Fruit fly (Drosophila melanogaster): ENCODE results near the gene CG12229.

The CG12229 gene

dm6 chr3L:17485280-17485792 is 49.1 kb upstream of the CG12229 start (continued):
- TF ChIP-seq wek (GFP tag; optimal IDR thresholded peaks at IDR 0.05) (peak; percentile 96), dmrt99B (tag; optimal IDR thresholded peaks at IDR 0.05) (peak; percentile 72), CG17568 (GFP tag; optimal IDR thresholded peaks at IDR 0.05) (peak; percentile 89), CG3838 (GFP tag; optimal IDR thresholded peaks at IDR 0.05) (peak; percentile 67), CG33213 (GFP tag; optimal IDR thresholded peaks at IDR 0.05) (peak; percentile 68), ase (GFP tag; IDR thresholded peaks at IDR 0.05) (no peak), mld (GFP tag; IDR thresholded peaks at IDR 0.05; ENCODE audit: partially characterized antibody) (no peak), CG31441 (GFP tag; IDR thresholded peaks at IDR 0.05) (peak; percentile 85), CG32767 (GFP tag; IDR thresholded peaks at IDR 0.05) (0 out of 2 replicates have a peak, but pooled peaks have one; percentile 32), ftz-f1 (GFP tag; optimal IDR thresholded peaks at IDR 0.05) (no peak), sens-2 (GFP tag; IDR thresholded peaks at IDR 0.05) (peak; percentile 68; the same call in 1 of the 2 replicates), BtbVII (GFP tag; optimal IDR thresholded peaks at IDR 0.05) (peak; percentile 81), eyg (GFP tag; optimal IDR thresholded peaks at IDR 0.05) (peak; percentile 16), CG11247 (GFP tag; IDR thresholded peaks at IDR 0.05) (no peak), schlank (tag; optimal IDR thresholded peaks at IDR 0.05) (no peak), Ravus (GFP tag; IDR thresholded peaks at IDR 0.05) (no peak), kay (GFP tag; optimal IDR thresholded peaks at IDR 0.05) (peak; percentile 30), CG11093 (GFP tag; IDR thresholded peaks at IDR 0.05) (0 out of 3 replicates have a peak, but pooled peaks have one; percentile 30), Ptx1 (GFP tag; IDR thresholded peaks at IDR 0.05) (peak; percentile 35; the same call in 1 of the 2 replicates), gcm (GFP tag; optimal IDR thresholded peaks at IDR 0.05) (peak; percentile 91), CG30431 (GFP tag; optimal IDR thresholded peaks at IDR 0.05) (peak; percentile 32), tll (GFP tag; optimal IDR thresholded peaks at IDR 0.05) (no peak), trh (GFP tag; optimal IDR thresholded peaks at IDR 0.05) (peak; percentile 61), CG6689 (GFP tag; IDR thresholded peaks at IDR 0.05) (no peak), CG10654 (GFP tag; optimal IDR thresholded peaks at IDR 0.05) (peak; percentile 63), CG13775 (GFP tag; optimal IDR thresholded peaks at IDR 0.05) (peak; percentile 15), CG5245 (GFP tag; optimal IDR thresholded peaks at IDR 0.05) (peak; percentile 62), twi (tag; optimal IDR thresholded peaks at IDR 0.05) (peak; percentile 80), esg (GFP tag; conservative IDR thresholded peaks at IDR 0.05) (no peak), Hr78 (GFP tag; optimal IDR thresholded peaks at IDR 0.05) (peak in 1 of 2 experiments; percentile 85), dmrt11E (tag; optimal IDR thresholded peaks at IDR 0.05) (peak; percentile 86), CG14441 (GFP tag; IDR thresholded peaks at IDR 0.05) (no peak), btn (GFP tag; optimal IDR thresholded peaks at IDR 0.05) (peak; percentile 43), CG15479 (GFP tag; optimal IDR thresholded peaks at IDR 0.05) (no peak), her (GFP tag; optimal IDR thresholded peaks at IDR 0.05) (peak; percentile 61), CG3407 (GFP tag; optimal IDR thresholded peaks at IDR 0.05) (peak; percentile 98), CG6791 (GFP tag; IDR thresholded peaks at IDR 0.05; ENCODE audit: partially characterized antibody) (no peak), CG7556 (GFP tag; optimal IDR thresholded peaks at IDR 0.05) (peak; percentile 81), CG2129 (GFP tag; IDR thresholded peaks at IDR 0.05; ENCODE audit: partially characterized antibody) (no peak), crc (GFP tag; optimal IDR thresholded peaks at IDR 0.05) (peak; percentile 23), CG3281 (GFP tag; optimal IDR thresholded peaks at IDR 0.05) (peak; percentile 24), ro (GFP tag; IDR thresholded peaks at IDR 0.05) (no peak), CG7786 (GFP tag; optimal IDR thresholded peaks at IDR 0.05) (no peak), CG16813 (GFP tag; IDR thresholded peaks at IDR 0.05; ENCODE audit: partially characterized antibody) (no peak), dm (GFP tag; optimal IDR thresholded peaks at IDR 0.05) (no peak), hkb (optimal IDR thresholded peaks at IDR 0.05) (no peak), hkb (GFP tag; IDR thresholded peaks at IDR 0.05) (peak; percentile 66), lmd (GFP tag; IDR thresholded peaks at IDR 0.05) (no peak), CG14050 (GFP tag; IDR thresholded peaks at IDR 0.05) (no peak), CG1233 (GFP tag; optimal IDR thresholded peaks at IDR 0.05) (peak; percentile 86), unpg (GFP tag; optimal IDR thresholded peaks at IDR 0.05) (peak; percentile 85)
